Fruit fly (Drosophila melanogaster) whole organism, embryonic: ENCODE data around the gene osp.

Experiments
- Asciz ChIP-seq: fragments of 200-800 bp; sonication (Bioruptor generic); optimal IDR thresholded peaks from 2 replicates; lab custom pipeline; 2017; ENCODE audit warnings: missing biosample characterization, mild to moderate bottlenecking, missing genetic modification characterization, missing genetic modification reagents
- Bdp1 ChIP-seq: fragments of 200-800 bp; sonication (Bioruptor generic); optimal IDR thresholded peaks from 3 replicates; lab custom pipeline; 2016; ENCODE audit warnings: missing biosample characterization, missing genetic modification characterization
- C15 ChIP-seq: fragments of 200-800 bp; sonication (Bioruptor generic); IDR thresholded peaks from 3 replicates; pipeline ENCODE4 v1.3.6; 2022; ENCODE audit warnings: missing biosample characterization, missing genetic modification characterization
- CG10267 ChIP-seq: fragments of 200-800 bp; sonication (Bioruptor generic); optimal IDR thresholded peaks from 2 replicates; lab custom pipeline; 2018; ENCODE audit warnings: missing biosample characterization, mild to moderate bottlenecking, missing genetic modification characterization, moderate library complexity
- CG10366 ChIP-seq: fragments of 200-800 bp; sonication (Bioruptor generic); IDR thresholded peaks from 2 replicates; pipeline ENCODE4 v1.3.6; 2022; ENCODE audit warnings: missing biosample characterization, missing genetic modification characterization
- CG10565 ChIP-seq: fragments of 200-800 bp; sonication (Bioruptor generic); optimal IDR thresholded peaks from 3 replicates; lab custom pipeline; 2016; ENCODE audit warnings: missing biosample characterization, mild to moderate bottlenecking, missing genetic modification characterization
- CG11085 ChIP-seq: fragments of 200-800 bp; sonication (Bioruptor generic); IDR thresholded peaks from 2 replicates; pipeline ENCODE4 v1.3.6; 2022; ENCODE audit warnings: missing biosample characterization, missing genetic modification characterization
- CG12659 ChIP-seq: fragments of 200-800 bp; sonication (Bioruptor generic); optimal IDR thresholded peaks from 3 replicates; lab custom pipeline; 2017; ENCODE audit warnings: mild to moderate bottlenecking, missing biosample characterization, missing genetic modification reagents, missing genetic modification characterization
- CG12942 ChIP-seq: fragments of 200-800 bp; sonication (Bioruptor generic); optimal IDR thresholded peaks from 3 replicates; lab custom pipeline; 2016; ENCODE audit warnings: missing biosample characterization, missing genetic modification characterization
- CG13624 ChIP-seq: fragments of 200-800 bp; sonication (Bioruptor generic); optimal IDR thresholded peaks from 2 replicates; lab custom pipeline; 2016; ENCODE audit warnings: missing biosample characterization, missing genetic modification characterization
- CG14710 ChIP-seq: fragments of 200-800 bp; sonication (Bioruptor generic); optimal IDR thresholded peaks from 3 replicates; lab custom pipeline; 2019; ENCODE audit warnings: missing biosample characterization, mild to moderate bottlenecking, missing genetic modification characterization, moderate library complexity
- CG15514 ChIP-seq: fragments of 200-800 bp; sonication (Bioruptor generic); optimal IDR thresholded peaks from 3 replicates; lab custom pipeline; 2017; ENCODE audit warnings: missing biosample characterization, missing genetic modification characterization, mild to moderate bottlenecking, moderate library complexity, missing genetic modification reagents
- CG15601 ChIP-seq: fragments of 200-800 bp; sonication (Bioruptor generic); optimal IDR thresholded peaks from 3 replicates; lab custom pipeline; 2019; ENCODE audit warnings: missing biosample characterization, mild to moderate bottlenecking, missing genetic modification characterization, moderate library complexity
- CG16813 ChIP-seq: fragments of 200-800 bp; sonication (Bioruptor generic); IDR thresholded peaks from 3 replicates; pipeline ENCODE4 v1.3.6; 2022; ENCODE audit warnings: missing biosample characterization, missing genetic modification characterization; ENCODE audit not compliant: partially characterized antibody
- CG2129 ChIP-seq: fragments of 200-800 bp; sonication (Bioruptor generic); IDR thresholded peaks from 2 replicates; pipeline ENCODE4 v1.3.6; 2022; ENCODE audit warnings: missing biosample characterization, missing genetic modification characterization; ENCODE audit not compliant: partially characterized antibody
- CG31365 ChIP-seq: fragments of 200-800 bp; sonication (Bioruptor generic); optimal IDR thresholded peaks from 2 replicates; lab custom pipeline; 2018; ENCODE audit warnings: missing biosample characterization, mild to moderate bottlenecking, missing genetic modification characterization
- CG32532 ChIP-seq: fragments of 200-800 bp; sonication (Bioruptor generic); IDR thresholded peaks from 2 replicates; pipeline ENCODE4 v1.3.6; 2022; ENCODE audit warnings: missing biosample characterization, missing genetic modification characterization
- CG6854 ChIP-seq: fragments of 200-800 bp; sonication (Bioruptor generic); optimal IDR thresholded peaks from 3 replicates; lab custom pipeline; 2017; ENCODE audit warnings: missing biosample characterization, mild to moderate bottlenecking, missing genetic modification characterization
- CG7357 ChIP-seq: fragments of 200-800 bp; sonication (Bioruptor generic); IDR thresholded peaks from 3 replicates; pipeline ENCODE4 v1.3.6; 2022; ENCODE audit warnings: missing biosample characterization, missing genetic modification characterization
- D19B ChIP-seq: fragments of 200-800 bp; sonication (Bioruptor generic); optimal IDR thresholded peaks from 2 replicates; lab custom pipeline; 2017; ENCODE audit warnings: missing biosample characterization, mild to moderate bottlenecking, missing genetic modification characterization
- Dek ChIP-seq: fragments of 200-800 bp; sonication (Bioruptor generic); optimal IDR thresholded peaks from 3 replicates; lab custom pipeline; 2019; ENCODE audit warnings: missing biosample characterization, mild to moderate bottlenecking, missing genetic modification characterization, moderate library complexity
- Dfd ChIP-seq, 2 experiments: fragments of >200 bp; optimal IDR thresholded peaks; 2 replicates each; lab custom pipeline; 2017; ENCODE audit warnings: missing biosample characterization in 2 of 2, missing genetic modification characterization in 2 of 2
- GATAe ChIP-seq: fragments of 200-800 bp; sonication (Bioruptor generic); conservative IDR thresholded peaks from 2 replicates; pipeline ENCODE4 v1.3.6; 2022; ENCODE audit warnings: missing biosample characterization, missing genetic modification characterization
- HHEX ChIP-seq: fragments of 200-800 bp; sonication (Bioruptor generic); optimal IDR thresholded peaks from 3 replicates; lab custom pipeline; 2017; ENCODE audit warnings: missing biosample characterization, mild to moderate bottlenecking, missing genetic modification characterization, missing genetic modification reagents
- HLH54F ChIP-seq: fragments of 200-800 bp; sonication (Bioruptor generic); optimal IDR thresholded peaks from 3 replicates; lab custom pipeline; 2016; ENCODE audit warnings: missing biosample characterization, missing genetic modification characterization
- Hey ChIP-seq: fragments of 200-800 bp; sonication (Bioruptor generic); optimal IDR thresholded peaks from 3 replicates; lab custom pipeline; 2018; ENCODE audit warnings: missing biosample characterization, mild to moderate bottlenecking, missing genetic modification characterization
- Hr39 ChIP-seq: fragments of >200 bp; optimal IDR thresholded peaks from 2 replicates; lab custom pipeline; 2017
- Lhr ChIP-seq: fragments of 200-800 bp; sonication (Bioruptor generic); optimal IDR thresholded peaks from 3 replicates; lab custom pipeline; 2017; ENCODE audit warnings: mild to moderate bottlenecking, missing biosample characterization, missing genetic modification reagents, missing genetic modification characterization
- Meics ChIP-seq: fragments of 200-800 bp; sonication (Bioruptor generic); optimal IDR thresholded peaks from 2 replicates; lab custom pipeline; 2017; ENCODE audit warnings: missing biosample characterization, mild to moderate bottlenecking, missing genetic modification characterization
- Ptx1 ChIP-seq: fragments of 200-800 bp; sonication (Bioruptor generic); IDR thresholded peaks from 2 replicates; pipeline ENCODE4 v1.3.6; 2022; ENCODE audit warnings: missing biosample characterization, missing genetic modification characterization
- Sin3A ChIP-seq: fragments of >200 bp; optimal IDR thresholded peaks from 2 replicates; lab custom pipeline; 2018
- al ChIP-seq: fragments of 200-800 bp; sonication (Bioruptor generic); IDR thresholded peaks from 2 replicates; pipeline ENCODE4 v1.3.6; 2022; ENCODE audit warnings: missing biosample characterization, missing genetic modification characterization
- aop ChIP-seq: fragments of 200-800 bp; sonication (Bioruptor generic); IDR thresholded peaks from 2 replicates; pipeline ENCODE4 v1.3.6; 2022; ENCODE audit warnings: missing biosample characterization, missing genetic modification characterization
- ash1 ChIP-seq: fragments of 200-800 bp; sonication (Bioruptor generic); optimal IDR thresholded peaks from 2 replicates; lab custom pipeline; 2018; ENCODE audit warnings: missing biosample characterization, mild to moderate bottlenecking, missing genetic modification characterization
- crol ChIP-seq: fragments of 200-800 bp; sonication (Bioruptor generic); IDR thresholded peaks from 2 replicates; pipeline ENCODE4 v1.3.6; 2022; ENCODE audit warnings: missing biosample characterization, missing genetic modification characterization
- dan ChIP-seq: fragments of 200-800 bp; sonication (Bioruptor generic); IDR thresholded peaks from 2 replicates; pipeline ENCODE4 v1.3.6; 2022; ENCODE audit warnings: missing biosample characterization, missing genetic modification characterization
- en ChIP-seq: fragments of 200-800 bp; sonication (Bioruptor generic); optimal IDR thresholded peaks from 2 replicates; lab custom pipeline; 2016; ENCODE audit warnings: missing biosample characterization, missing genetic modification characterization
- fru ChIP-seq: fragments of >200 bp; optimal IDR thresholded peaks from 2 replicates; lab custom pipeline; 2017
- fu2 ChIP-seq: fragments of 200-800 bp; sonication (Bioruptor generic); optimal IDR thresholded peaks from 2 replicates; lab custom pipeline; 2016; ENCODE audit warnings: missing biosample characterization, missing genetic modification characterization
- gfzf ChIP-seq: fragments of 200-800 bp; sonication (Bioruptor generic); optimal IDR thresholded peaks from 2 replicates; lab custom pipeline; 2016; ENCODE audit warnings: missing biosample characterization, mild to moderate bottlenecking, missing genetic modification characterization, moderate library complexity
- gsb-n ChIP-seq: fragments of 200-800 bp; sonication (Bioruptor generic); optimal IDR thresholded peaks from 3 replicates; lab custom pipeline; 2018; ENCODE audit warnings: missing biosample characterization, mild to moderate bottlenecking, missing genetic modification characterization
- lola ChIP-seq, 3 experiments: fragments of >200 bp in 2 of 3; fragments of 200-800 bp in 1 of 3; sonication (Bioruptor generic) in 1 of 3; optimal IDR thresholded peaks; 2 replicates each; lab custom pipeline; 2017 to 2019; ENCODE audit warnings: missing biosample characterization in 3 of 3, missing genetic modification characterization in 3 of 3, mild to moderate bottlenecking in 1 of 3, moderate library complexity in 1 of 3
- odd ChIP-seq: fragments of 200-800 bp; sonication (Bioruptor generic); optimal IDR thresholded peaks from 2 replicates; lab custom pipeline; 2017; ENCODE audit warnings: missing biosample characterization, mild to moderate bottlenecking, missing genetic modification characterization
- sc ChIP-seq, 3 experiments: fragments of >200 bp in 2 of 3; fragments of 200-800 bp in 1 of 3; sonication (Bioruptor generic) in 1 of 3; optimal IDR thresholded peaks; 2 replicates in 2 of 3; 3 replicates in 1 of 3; lab custom pipeline; 2017; ENCODE audit warnings: mild to moderate bottlenecking in 1 of 3, missing biosample characterization in 1 of 3, missing genetic modification characterization in 1 of 3, missing genetic modification reagents in 1 of 3
- schlank ChIP-seq: fragments of 200-800 bp; sonication (Bioruptor generic); optimal IDR thresholded peaks from 2 replicates; lab custom pipeline; 2018; ENCODE audit warnings: missing biosample characterization, mild to moderate bottlenecking, missing genetic modification characterization
- sens ChIP-seq: fragments of 200-800 bp; sonication (Bioruptor generic); peaks from one replicate; lab custom pipeline; 2016; ENCODE audit warnings: missing biosample characterization, missing genetic modification characterization
- tap ChIP-seq: fragments of 200-800 bp; optimal IDR thresholded peaks from 3 replicates; lab custom pipeline; 2019; ENCODE audit warnings: missing biosample characterization, mild to moderate bottlenecking, missing genetic modification characterization, moderate library complexity
- tgo ChIP-seq: fragments of 200-800 bp; sonication (Bioruptor generic); IDR thresholded peaks from 3 replicates; pipeline ENCODE4 v1.3.6; 2022; ENCODE audit warnings: missing biosample characterization, missing genetic modification characterization
- toy ChIP-seq: fragments of 200-800 bp; sonication (Bioruptor generic); IDR thresholded peaks from 2 replicates; pipeline ENCODE4 v1.3.6; 2022; ENCODE audit warnings: missing biosample characterization, missing genetic modification characterization
- trh ChIP-seq: fragments of 200-800 bp; sonication (Bioruptor generic); optimal IDR thresholded peaks from 2 replicates; lab custom pipeline; 2016; ENCODE audit warnings: missing biosample characterization, missing genetic modification characterization
- vfl ChIP-seq: fragments of 200-800 bp; sonication (Bioruptor generic); optimal IDR thresholded peaks from 2 replicates; lab custom pipeline; 2016; ENCODE audit warnings: missing biosample characterization, missing genetic modification characterization

Gene osp

DNA sequence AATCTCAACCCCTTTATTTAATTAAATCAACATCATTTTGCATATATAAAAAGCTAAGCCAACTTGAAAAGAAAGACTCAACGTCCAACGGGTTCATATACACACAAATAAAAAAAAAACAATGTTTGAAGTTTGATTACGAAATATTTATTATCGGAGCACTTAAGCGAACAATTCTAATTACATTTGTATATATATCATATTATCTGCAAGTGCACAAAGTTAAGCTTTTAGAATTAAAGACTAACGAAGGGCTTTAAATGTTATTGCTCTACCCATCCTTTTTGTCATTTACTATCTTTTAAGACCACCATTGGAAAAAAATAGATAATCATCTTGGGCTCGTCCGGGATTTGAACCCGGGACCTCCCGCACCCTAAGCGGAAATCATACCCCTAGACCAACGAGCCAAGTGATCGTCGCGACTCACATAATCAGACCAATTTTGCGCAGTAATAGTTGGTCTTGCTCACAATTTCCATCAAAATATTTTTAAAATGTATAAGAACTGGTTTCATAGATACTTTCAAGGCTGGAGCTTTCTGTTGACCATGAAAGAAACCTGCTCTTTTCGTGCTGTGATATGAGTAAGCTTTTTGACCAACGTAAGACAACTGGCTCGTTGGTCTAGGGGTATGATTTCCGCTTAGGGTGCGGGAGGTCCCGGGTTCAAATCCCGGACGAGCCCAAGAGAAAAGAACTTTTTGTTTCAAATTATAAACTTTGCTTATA is 89.9 kb downstream of the osp start (continued):
- peak; percentile 6 for TF ChIP-seq CG6854 (GFP tag; lab: Kevin White, UChicago)
- no peak for TF ChIP-seq CG13624 (GFP tag; lab: Kevin White, UChicago)
- TF ChIP-seq toy (GFP tag; lab: Robert Waterston, UW) = no peak
- TF ChIP-seq gfzf = no peak
- TF ChIP-seq dan (GFP tag; lab: Robert Waterston, UW) = no peak
- TF ChIP-seq CG12942 = no peak
- no peak for TF ChIP-seq Hey
- TF ChIP-seq gsb-n (tag; lab: Kevin White, UChicago) = no peak
- no peak for TF ChIP-seq Asciz (GFP tag; lab: Kevin White, UChicago)
- TF ChIP-seq Sin3A (lab: Kevin White, UChicago) = no peak
- peak; percentile 21; the same call in 1 of the 2 replicates for TF ChIP-seq CG2129 (GFP tag; lab: Robert Waterston, UW)
- TF ChIP-seq CG16813 = peak; percentile 83
- TF ChIP-seq CG15601 (tag; lab: Kevin White, UChicago) = no peak
- no peak for TF ChIP-seq CG10565
- TF ChIP-seq al (GFP tag; lab: Robert Waterston, UW) = no peak
- no peak for TF ChIP-seq CG12659 (GFP tag; lab: Kevin White, UChicago)
- TF ChIP-seq tgo (GFP tag; lab: Robert Waterston, UW) = no peak
- TF ChIP-seq CG10267 (tag; lab: Kevin White, UChicago) = no peak
- no peak for TF ChIP-seq Lhr (GFP tag; lab: Kevin White, UChicago)
- TF ChIP-seq D19B (GFP tag; lab: Kevin White, UChicago) = no peak
- TF ChIP-seq aop (GFP tag; lab: Robert Waterston, UW) = no peak
- TF ChIP-seq lola (GFP tag; optimal IDR thresholded peaks at IDR 0.05; lab: Kevin White, UChicago) = no peak
- TF ChIP-seq en (GFP tag; lab: Kevin White, UChicago) = no peak
- TF ChIP-seq Dek (tag; lab: Kevin White, UChicago) = no peak
- TF ChIP-seq GATAe = no peak
- no peak for TF ChIP-seq schlank (tag; lab: Kevin White, UChicago)
- no peak for TF ChIP-seq CG11085 (GFP tag; lab: Robert Waterston, UW)
- no peak for TF ChIP-seq sens (GFP tag; lab: Kevin White, UChicago)
- no peak for TF ChIP-seq CG31365
- no peak for TF ChIP-seq odd (GFP tag; lab: Kevin White, UChicago)
- no peak for TF ChIP-seq C15
- no peak for TF ChIP-seq fru (lab: Kevin White, UChicago)
- TF ChIP-seq HLH54F = no peak
- no peak for TF ChIP-seq sc (optimal IDR thresholded peaks at IDR 0.05; lab: Kevin White, UChicago)
- TF ChIP-seq sc (GFP tag; optimal IDR thresholded peaks at IDR 0.05; lab: Kevin White, UChicago) = no peak
- TF ChIP-seq CG14710 = no peak
- no peak for TF ChIP-seq fu2 (GFP tag; lab: Kevin White, UChicago)
- no peak for TF ChIP-seq CG32532 (GFP tag; lab: Robert Waterston, UW)
- TF ChIP-seq Ptx1 (GFP tag; lab: Robert Waterston, UW) = no peak
- no peak for TF ChIP-seq crol
- no peak for TF ChIP-seq trh
- TF ChIP-seq tap (tag; lab: Kevin White, UChicago) = peak; percentile 40
- TF ChIP-seq CG15514 (GFP tag; lab: Kevin White, UChicago) = no peak
- no peak for TF ChIP-seq Hr39 (lab: Kevin White, UChicago)
- no peak for TF ChIP-seq ash1 (GFP tag; lab: Kevin White, UChicago)
- no peak for TF ChIP-seq HHEX (GFP tag; lab: Kevin White, UChicago)
- no peak for TF ChIP-seq Dfd (GFP tag; optimal IDR thresholded peaks at IDR 0.05; lab: Kevin White, UChicago)
- no peak for TF ChIP-seq vfl (GFP tag; lab: Kevin White, UChicago)
- no peak for TF ChIP-seq Meics (GFP tag; lab: Kevin White, UChicago)
- TF ChIP-seq Bdp1 = peak; percentile 100
- TF ChIP-seq CG7357 (GFP tag; lab: Robert Waterston, UW) = no peak
- TF ChIP-seq CG10366 (GFP tag; lab: Robert Waterston, UW) = no peak
